Worm (Caenorhabditis elegans) whole organism, mixed stage, embryonic: ENCODE results near the gene Y48C3A.20.

Experiments
- bed-3 ChIP-seq: fragments of 200-800 bp; sonication (Bioruptor generic); optimal IDR thresholded peaks from 3 replicates; lab custom pipeline; 2018; ENCODE audit warnings: mild to moderate bottlenecking, missing genetic modification characterization, moderate library complexity, missing compliant biosample characterization
- mab-5 ChIP-seq: fragments of 150-350 bp; optimal IDR thresholded peaks from 2 replicates; lab custom pipeline; 2014; ENCODE audit warnings: missing biosample characterization, missing genetic modification characterization
- mep-1 ChIP-seq: fragments of 150-350 bp; optimal IDR thresholded peaks from 2 replicates; lab custom pipeline; 2017; ENCODE audit warnings: missing biosample characterization, missing genetic modification reagents, missing genetic modification characterization, inconsistent platforms
- unc-62 ChIP-seq: fragments of 150-350 bp; optimal IDR thresholded peaks from 2 replicates; lab custom pipeline; 2014; ENCODE audit warnings: missing biosample characterization, missing genetic modification reagents, missing genetic modification characterization

DNA sequence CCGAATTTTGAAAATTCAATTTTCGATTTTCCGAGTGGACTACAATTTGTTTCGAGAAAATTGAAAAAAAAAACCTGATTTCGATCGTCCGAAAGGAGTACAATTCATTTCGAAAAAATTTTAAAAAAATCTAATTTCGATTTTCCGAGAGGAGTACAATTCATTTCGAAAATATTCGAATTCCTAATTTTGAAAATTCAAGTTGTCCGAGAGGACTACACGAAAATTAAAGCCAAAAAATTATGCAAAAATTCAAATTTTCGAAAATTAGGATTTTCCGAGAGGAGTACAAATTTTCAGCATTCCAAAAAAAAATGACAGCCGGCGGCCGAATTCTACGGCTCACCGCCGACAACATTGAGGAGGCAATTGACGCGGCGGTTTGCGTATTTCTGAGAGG is 42.9 kb downstream of the Y48C3A.20 start, which contains the start of gene Y48C3A.18:
- TF ChIP-seq mep-1 (tag; lab: Kevin White, UChicago) (no peak), bed-3 (GFP tag; lab: Kevin White, UChicago) (no peak), mab-5 (tag; lab: Kevin White, UChicago) (no peak), unc-62 (GFP tag; lab: Kevin White, UChicago) (no peak)
